In genomic region chr2L:136747-137709, dm6 we compare ENCODE assay signal across 1 fruit fly cellular context.
TF ChIP-seq lines count a peak whose summit lies in the region.

No protein-coding gene starts in this region.

TF ChIP-seq in whole organism, embryonic, 481 proteins besides CTCF, POLR2A, EP300 and RAD21 (continued from another document):
- TF ChIP-seq Pdp1 (GFP tag; optimal IDR thresholded peaks at IDR 0.05; lab: Kevin White, UChicago) (peak in 1 of 2 experiments; percentile 71), sob (GFP tag; IDR thresholded peaks at IDR 0.05; lab: Robert Waterston, UW) (no peak), CG8359 (GFP tag; optimal IDR thresholded peaks at IDR 0.05; lab: Kevin White, UChicago; ENCODE audit: borderline replicate concordance) (no peak), stc (GFP tag; IDR thresholded peaks at IDR 0.05; lab: Robert Waterston, UW) (no peak), mirr (GFP tag; optimal IDR thresholded peaks at IDR 0.05; lab: Kevin White, UChicago) (peak; percentile 82), sqz (GFP tag; optimal IDR thresholded peaks at IDR 0.05; lab: Kevin White, UChicago) (no peak), pum (GFP tag; optimal IDR thresholded peaks at IDR 0.05; lab: Kevin White, UChicago) (no peak), CG34376 (GFP tag; optimal IDR thresholded peaks at IDR 0.05; lab: Kevin White, UChicago) (peak; percentile 74), zfh2 (GFP tag; optimal IDR thresholded peaks at IDR 0.05; lab: Kevin White, UChicago) (no peak), CG1024 (GFP tag; IDR thresholded peaks at IDR 0.05; lab: Robert Waterston, UW) (0 out of 2 replicates have a peak, but pooled peaks have one; percentile 9), dati (GFP tag; IDR thresholded peaks at IDR 0.05; lab: Robert Waterston, UW) (no peak), CG7987 (GFP tag; optimal IDR thresholded peaks at IDR 0.05; lab: Kevin White, UChicago) (peak; percentile 79), grn (GFP tag; optimal IDR thresholded peaks at IDR 0.05; lab: Kevin White, UChicago) (peak; percentile 67), CG18476 (GFP tag; optimal IDR thresholded peaks at IDR 0.05; lab: Kevin White, UChicago) (no peak), gce (GFP tag; IDR thresholded peaks at IDR 0.05; lab: Robert Waterston, UW) (0 out of 3 replicates have a peak, but pooled peaks have one; percentile 26), CG5953 (GFP tag; IDR thresholded peaks at IDR 0.05; lab: Robert Waterston, UW) (0 out of 2 replicates have a peak, but pooled peaks have one; percentile 22), CG3163 (GFP tag; optimal IDR thresholded peaks at IDR 0.05; lab: Kevin White, UChicago) (no peak), pb (GFP tag; optimal IDR thresholded peaks at IDR 0.05; lab: Kevin White, UChicago) (no peak), so (GFP tag; IDR thresholded peaks at IDR 0.05; lab: Robert Waterston, UW) (0 out of 3 replicates have a peak, but pooled peaks have one; percentile 58), tna (GFP tag; IDR thresholded peaks at IDR 0.05; lab: Robert Waterston, UW; ENCODE audit: partially characterized antibody) (0 out of 2 replicates have a peak, but pooled peaks have one; percentile 14), zen (tag; optimal IDR thresholded peaks at IDR 0.05; lab: Kevin White, UChicago) (no peak), Hr78 (GFP tag; optimal IDR thresholded peaks at IDR 0.05; lab: Kevin White, UChicago) (peak in 1 of 2 experiments; percentile 55), CG13296 (GFP tag; optimal IDR thresholded peaks at IDR 0.05; lab: Kevin White, UChicago) (no peak), cwo (GFP tag; optimal IDR thresholded peaks at IDR 0.05; lab: Kevin White, UChicago) (peak; percentile 35), sug (tag; optimal IDR thresholded peaks at IDR 0.05; lab: Kevin White, UChicago) (peak; percentile 69), caup (GFP tag; optimal IDR thresholded peaks at IDR 0.05; lab: Kevin White, UChicago; ENCODE audit: severe bottlenecking) (peak; percentile 16), Usf (GFP tag; optimal IDR thresholded peaks at IDR 0.05; lab: Kevin White, UChicago) (no peak), fd102C (GFP tag; optimal IDR thresholded peaks at IDR 0.05; lab: Kevin White, UChicago) (no peak), lab (GFP tag; optimal IDR thresholded peaks at IDR 0.05; lab: Kevin White, UChicago) (no peak), GATAe (GFP tag; conservative IDR thresholded peaks at IDR 0.05; lab: Robert Waterston, UW) (no peak), CG10543 (GFP tag; optimal IDR thresholded peaks at IDR 0.05; lab: Kevin White, UChicago) (peak; percentile 18), dysf (GFP tag; IDR thresholded peaks at IDR 0.05; lab: Robert Waterston, UW) (0 out of 3 replicates have a peak, but pooled peaks have one; percentile 13), Dad (GFP tag; optimal IDR thresholded peaks at IDR 0.05; lab: Kevin White, UChicago) (no peak)
TF ChIP-seq in whole organism, embryonic: peak in this region for 26.
